Worm (Caenorhabditis elegans): ENCODE data around the gene bgnt-1.4.

DNA sequence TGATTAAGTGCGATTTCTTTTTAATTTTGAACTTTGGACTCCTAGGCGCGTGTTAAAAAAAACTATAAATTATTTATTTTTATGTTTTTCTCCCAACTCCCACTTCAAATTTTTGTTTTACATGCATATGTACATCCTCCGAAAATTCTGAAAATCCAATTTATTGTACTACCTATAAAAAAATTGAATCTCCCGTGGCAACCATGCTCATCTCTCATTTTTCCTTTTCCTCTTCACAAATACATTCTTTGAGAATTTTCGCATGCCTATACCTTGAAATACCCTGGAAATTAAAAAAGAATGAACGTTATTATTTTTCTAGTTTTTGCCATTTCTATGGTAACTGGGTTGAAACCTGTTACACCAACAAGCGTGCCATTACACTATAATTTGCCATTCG lies 28.0 kb downstream of the bgnt-1.4 start, which contains the start of gene R02F11.10:
- TF ChIP-seq klf-2 (GFP tag; conservative IDR thresholded peaks at IDR 0.05): no peak
- no peak for TF ChIP-seq tab-1 (GFP tag; IDR thresholded peaks at IDR 0.05)
- no peak for TF ChIP-seq flt-1 (GFP tag; IDR thresholded peaks at IDR 0.05)

Measured in whole organism, midembryonic.